Fruit fly (Drosophila melanogaster): ENCODE measurements around the gene CG32845.

DNA sequence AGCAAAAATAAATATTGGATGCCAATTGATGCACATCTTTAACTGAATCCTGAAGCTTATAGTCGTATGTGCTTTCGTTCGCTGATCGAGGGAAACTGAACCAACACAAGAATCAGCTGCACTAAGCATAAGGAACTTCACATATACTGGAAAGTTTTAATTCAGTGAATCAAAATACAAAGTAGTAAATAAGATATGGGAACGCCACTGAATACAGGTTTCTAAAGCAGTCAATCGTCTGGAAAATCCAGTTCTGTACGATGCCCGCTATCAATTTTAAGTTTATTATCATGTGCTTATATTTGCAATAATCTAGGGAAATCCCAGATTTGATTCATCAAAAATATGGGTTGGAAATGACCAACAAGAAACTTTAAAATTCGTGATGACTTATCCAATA, 40.9 kb downstream of the CG32845 start, which contains the start of gene CG34454:
- TF ChIP-seq h (GFP tag; optimal IDR thresholded peaks at IDR 0.05), result no peak
- TF ChIP-seq fru (GFP tag; optimal IDR thresholded peaks at IDR 0.05), result no peak
- TF ChIP-seq dl (GFP tag; optimal IDR thresholded peaks at IDR 0.05; ENCODE audit: insufficient read depth in 1 of 2, partially characterized antibody in 2 of 2), result no peak
- TF ChIP-seq dmrt93B (GFP tag; optimal IDR thresholded peaks at IDR 0.05), result no peak
- no peak for TF ChIP-seq CG32264 (GFP tag; optimal IDR thresholded peaks at IDR 0.05)
- TF ChIP-seq Sp1 (GFP tag; optimal IDR thresholded peaks at IDR 0.05), result no peak
- no peak for TF ChIP-seq Myc (optimal IDR thresholded peaks at IDR 0.05)
- TF ChIP-seq psq (GFP tag; optimal IDR thresholded peaks at IDR 0.05), result no peak
- no peak for TF ChIP-seq jim (GFP tag; optimal IDR thresholded peaks at IDR 0.05)
- TF ChIP-seq br (GFP tag; optimal IDR thresholded peaks at IDR 0.05), result no peak
- TF ChIP-seq tai (GFP tag; optimal IDR thresholded peaks at IDR 0.05), result no peak
- no peak for TF ChIP-seq Hr78 (GFP tag; optimal IDR thresholded peaks at IDR 0.05)
- TF ChIP-seq Jra (GFP tag; optimal IDR thresholded peaks at IDR 0.05), result no peak

Measured in whole organism, wandering third instar larva.